Worm (Caenorhabditis elegans) whole organism, early embryonic: ENCODE measurements around the gene C48B4.7.

Experiments
- B0310.2 ChIP-seq: sonication (generic microtip); optimal IDR thresholded peaks from 2 replicates; lab custom pipeline; 2016; ENCODE audit warnings: mild to moderate bottlenecking, missing genetic modification characterization, missing compliant biosample characterization
- F13C5.2 ChIP-seq: sonication (generic microtip); optimal IDR thresholded peaks from 2 replicates; lab custom pipeline; 2017; ENCODE audit warnings: mild to moderate bottlenecking, missing genetic modification characterization, inconsistent platforms, missing compliant biosample characterization
- aly-1 ChIP-seq: sonication (generic microtip); optimal IDR thresholded peaks from 2 replicates; lab custom pipeline; 2016; ENCODE audit warnings: missing genetic modification characterization, missing compliant biosample characterization
- ama-1 ChIP-seq: fragments of 150-350 bp; optimal IDR thresholded peaks from 2 replicates; lab custom pipeline; 2014
- ceh-13 ChIP-seq: fragments of 200-800 bp; sonication (Bioruptor generic); optimal IDR thresholded peaks from 2 replicates; lab custom pipeline; 2018; ENCODE audit warnings: mild to moderate bottlenecking, missing genetic modification characterization, missing compliant biosample characterization
- ceh-36 ChIP-seq: sonication (generic microtip); optimal IDR thresholded peaks from 2 replicates; lab custom pipeline; 2016; ENCODE audit warnings: missing genetic modification characterization, inconsistent platforms, missing compliant biosample characterization
- ets-7 ChIP-seq: sonication (generic microtip); optimal IDR thresholded peaks from 2 replicates; lab custom pipeline; 2016; ENCODE audit warnings: missing genotype, missing genetic modification characterization, missing compliant biosample characterization
- hmbx-1 ChIP-seq: sonication (generic microtip); optimal IDR thresholded peaks from 2 replicates; lab custom pipeline; 2016; ENCODE audit warnings: mild to moderate bottlenecking, missing genetic modification characterization, missing compliant biosample characterization
- tbx-37 ChIP-seq: fragments of 200-800 bp; sonication (Bioruptor generic); conservative IDR thresholded peaks from 2 replicates; pipeline ENCODE4 v1.3.6; 2022; ENCODE audit warnings: missing genetic modification reagents, missing genetic modification characterization, missing compliant biosample characterization
- tra-4 ChIP-seq: sonication (generic microtip); optimal IDR thresholded peaks from 2 replicates; lab custom pipeline; 2017; ENCODE audit warnings: missing genetic modification characterization, missing compliant biosample characterization

DNA sequence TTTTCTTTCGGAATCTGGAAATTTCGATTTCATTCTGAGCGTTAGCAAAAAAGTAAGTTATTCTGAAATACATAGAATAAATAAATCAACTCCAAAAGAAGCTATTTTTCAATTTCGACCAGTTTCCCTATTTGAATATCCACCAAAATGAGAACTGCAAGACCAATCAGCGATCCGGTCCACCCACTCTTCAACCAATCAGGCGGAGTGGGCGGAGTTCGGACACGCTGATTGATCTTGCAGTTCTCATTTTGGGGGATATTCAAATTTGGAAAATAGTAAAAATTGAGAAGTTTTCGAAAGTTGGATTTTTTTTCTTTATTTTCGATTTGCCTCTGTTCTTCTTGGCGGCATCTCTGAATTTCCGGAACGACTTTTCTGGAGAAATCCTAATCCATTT lies 11.6 kb upstream of the C48B4.7 start:
- no peak for TF ChIP-seq ets-7 (tag; lab: Kevin White, UChicago)
- no peak for TF ChIP-seq ama-1 (lab: Kevin White, UChicago)
- TF ChIP-seq ceh-13 (GFP tag; lab: Kevin White, UChicago): no peak
- TF ChIP-seq tbx-37 (GFP tag; lab: Robert Waterston, UW): no peak
- TF ChIP-seq ceh-36 (tag; lab: Kevin White, UChicago): no peak
- TF ChIP-seq hmbx-1 (tag; lab: Kevin White, UChicago): no peak
- TF ChIP-seq tra-4: no peak
- TF ChIP-seq aly-1 (tag; lab: Kevin White, UChicago): no peak
- no peak for TF ChIP-seq F13C5.2 (tag; lab: Kevin White, UChicago)
- TF ChIP-seq B0310.2 (tag; lab: Kevin White, UChicago): no peak
